Worm (Caenorhabditis elegans): Measurements from ENCODE around the gene hex-5.

hex-5 gene

ce11 chrX:14865744-14866143 lies 39.3 kb downstream of the hex-5 start, which contains the start of gene C27C12.3:
Gene C27C12.3 (minus strand): TSS chrX:14865844.
- TF ChIP-seq lin-11 (tag; optimal IDR thresholded peaks at IDR 0.05) = no peak
- no peak for TF ChIP-seq nhr-10 (tag; optimal IDR thresholded peaks at IDR 0.05)
- no peak for TF ChIP-seq nhr-21 (tag; optimal IDR thresholded peaks at IDR 0.05)
- no peak for TF ChIP-seq nhr-77 (tag; optimal IDR thresholded peaks at IDR 0.05)
- no peak for TF ChIP-seq nhr-25 (tag; optimal IDR thresholded peaks at IDR 0.05)
- TF ChIP-seq egl-27 (tag; optimal IDR thresholded peaks at IDR 0.05) = no peak
- TF ChIP-seq sma-3 (GFP tag; optimal IDR thresholded peaks at IDR 0.05) = no peak
- no peak for TF ChIP-seq nhr-12 (tag; optimal IDR thresholded peaks at IDR 0.05)
- no peak for TF ChIP-seq ZK546.5 (tag; optimal IDR thresholded peaks at IDR 0.05)
- TF ChIP-seq ceh-16 (tag; optimal IDR thresholded peaks at IDR 0.05) = no peak
- TF ChIP-seq aly-2 (tag; optimal IDR thresholded peaks at IDR 0.05) = no peak
- no peak for TF ChIP-seq nhr-11 (tag; optimal IDR thresholded peaks at IDR 0.05)
- no peak for TF ChIP-seq R02D3.7 (tag; optimal IDR thresholded peaks at IDR 0.05)
- no peak for TF ChIP-seq nhr-129 (tag; optimal IDR thresholded peaks at IDR 0.05)
- TF ChIP-seq unc-39 (tag; optimal IDR thresholded peaks at IDR 0.05) = no peak
- no peak for TF ChIP-seq nhr-6 (tag; optimal IDR thresholded peaks at IDR 0.05)
- TF ChIP-seq unc-62 (GFP tag; optimal IDR thresholded peaks at IDR 0.05) = no peak
- no peak for TF ChIP-seq dmd-4 (tag; optimal IDR thresholded peaks at IDR 0.05)

DNA sequence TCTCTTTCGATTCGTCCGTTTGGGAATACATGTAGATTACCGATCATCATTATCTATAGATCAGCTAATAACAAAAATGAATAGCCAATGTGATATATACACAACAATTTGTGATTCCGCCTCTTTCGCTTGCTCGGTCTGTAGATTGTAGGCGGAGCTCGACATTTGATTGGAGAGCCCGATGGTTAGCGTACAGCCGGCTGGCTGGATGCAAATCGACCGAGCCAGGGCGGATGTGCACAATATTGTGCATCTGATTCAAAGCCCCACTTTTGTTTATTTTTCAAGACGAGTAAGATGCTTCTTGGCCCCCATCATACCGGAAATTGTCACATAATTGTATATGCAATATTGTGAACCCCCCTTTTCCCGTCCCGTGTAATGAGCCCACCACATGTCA lies 43.3 kb downstream of the hex-5 start, which contains the start of gene dmd-4:
Gene dmd-4, minus strand, starts transcription at position 101 of the 400 bp plus-strand sequence.
- no peak for TF ChIP-seq nhr-25 (tag; optimal IDR thresholded peaks at IDR 0.05)
- TF ChIP-seq lin-39 (tag; optimal IDR thresholded peaks at IDR 0.05) = no peak
- no peak for TF ChIP-seq F13H6.1 (tag; optimal IDR thresholded peaks at IDR 0.05)
- no peak for TF ChIP-seq mbf-1 (tag; optimal IDR thresholded peaks at IDR 0.05)
- TF ChIP-seq fos-1 (tag; optimal IDR thresholded peaks at IDR 0.05) = no peak
- no peak for TF ChIP-seq nhr-10 (tag; optimal IDR thresholded peaks at IDR 0.05)
- no peak for TF ChIP-seq nhr-129 (tag; optimal IDR thresholded peaks at IDR 0.05)
- no peak for TF ChIP-seq Y55F3AM.14 (GFP tag; optimal IDR thresholded peaks at IDR 0.05)
- no peak for TF ChIP-seq ama-1 (optimal IDR thresholded peaks at IDR 0.05)
- no peak for TF ChIP-seq ztf-4 (tag; optimal IDR thresholded peaks at IDR 0.05)
- no peak for TF ChIP-seq gmeb-1 (tag; optimal IDR thresholded peaks at IDR 0.05)
- no peak for TF ChIP-seq alr-1 (tag; optimal IDR thresholded peaks at IDR 0.05)
- no peak for TF ChIP-seq elt-1 (tag; optimal IDR thresholded peaks at IDR 0.05)
- TF ChIP-seq snpc-4 (tag; optimal IDR thresholded peaks at IDR 0.05) = no peak
- TF ChIP-seq unc-55 (GFP tag; optimal IDR thresholded peaks at IDR 0.05) = no peak

- TF ChIP-seq nhr-25 (tag; optimal IDR thresholded peaks at IDR 0.05) (no peak), R02D3.7 (tag; optimal IDR thresholded peaks at IDR 0.05) (peak; percentile 11), ztf-1 (GFP tag; conservative IDR thresholded peaks at IDR 0.05) (no peak), nhr-237 (tag; optimal IDR thresholded peaks at IDR 0.05) (no peak), lin-13 (GFP tag; optimal IDR thresholded peaks at IDR 0.05) (peak; percentile 89), crh-2 (tag; optimal IDR thresholded peaks at IDR 0.05) (peak; percentile 92), ZK546.5 (tag; optimal IDR thresholded peaks at IDR 0.05) (no peak), mab-5 (tag; optimal IDR thresholded peaks at IDR 0.05) (peak; percentile 82), unc-39 (tag; optimal IDR thresholded peaks at IDR 0.05) (no peak), ama-1 (optimal IDR thresholded peaks at IDR 0.05) (no peak), alr-1 (tag; optimal IDR thresholded peaks at IDR 0.05) (no peak), lsy-2 (tag; optimal IDR thresholded peaks at IDR 0.05) (peak; percentile 64 to 89), ztf-4 (tag; optimal IDR thresholded peaks at IDR 0.05) (peak; percentile 89), gmeb-1 (tag; optimal IDR thresholded peaks at IDR 0.05) (peak; percentile 83), nhr-77 (tag; optimal IDR thresholded peaks at IDR 0.05) (peak; percentile 43), nhr-21 (tag; optimal IDR thresholded peaks at IDR 0.05) (peak; percentile 85), lin-11 (tag; optimal IDR thresholded peaks at IDR 0.05) (peak; percentile 89), sem-4 (tag; optimal IDR thresholded peaks at IDR 0.05) (peak; percentile 83), ceh-82 (tag; optimal IDR thresholded peaks at IDR 0.05) (peak; percentile 36), blmp-1 (tag; optimal IDR thresholded peaks at IDR 0.05; ENCODE audit: insufficient read depth) (peak; percentile 69), elt-3 (tag; optimal IDR thresholded peaks at IDR 0.05) (no peak), mbf-1 (tag; optimal IDR thresholded peaks at IDR 0.05) (no peak), snpc-4 (tag; optimal IDR thresholded peaks at IDR 0.05) (peak; percentile 70), lin-39 (tag; optimal IDR thresholded peaks at IDR 0.05) (no peak), unc-55 (GFP tag; optimal IDR thresholded peaks at IDR 0.05) (peak; percentile 96), peb-1 (tag; optimal IDR thresholded peaks at IDR 0.05) (no peak), nhr-6 (tag; optimal IDR thresholded peaks at IDR 0.05) (peak; percentile 70), nhr-11 (tag; optimal IDR thresholded peaks at IDR 0.05) (no peak), elt-1 (tag; optimal IDR thresholded peaks at IDR 0.05) (no peak), nhr-12 (tag; optimal IDR thresholded peaks at IDR 0.05) (no peak), nhr-129 (tag; optimal IDR thresholded peaks at IDR 0.05) (peak; percentile 93), mdl-1 (tag; optimal IDR thresholded peaks at IDR 0.05) (peak; percentile 19 to 61), C34F6.9 (tag; optimal IDR thresholded peaks at IDR 0.05) (peak; percentile 91), fos-1 (tag; optimal IDR thresholded peaks at IDR 0.05) (peak; percentile 74), sma-9 (GFP tag; optimal IDR thresholded peaks at IDR 0.05) (peak; percentile 90), sma-9 (tag; optimal IDR thresholded peaks at IDR 0.05) (no peak), ztf-11 (tag; optimal IDR thresholded peaks at IDR 0.05) (no peak), skn-1 (tag; optimal IDR thresholded peaks at IDR 0.05) (peak; percentile 91), dmd-4 (tag; optimal IDR thresholded peaks at IDR 0.05) (no peak), Y55F3AM.14 (GFP tag; optimal IDR thresholded peaks at IDR 0.05) (peak; percentile 44), sma-3 (GFP tag; optimal IDR thresholded peaks at IDR 0.05) (peak; percentile 87), unc-62 (GFP tag; optimal IDR thresholded peaks at IDR 0.05) (no peak)
Observed at ce11 chrX:14853712-14854217, 51.3 kb downstream of the hex-5 start, which contains the start of the genes C27C12.1 and C27C12.4. Gene C27C12.1 (minus strand): TSS chrX:14853762. Gene C27C12.4 (plus strand): TSS chrX:14854086.
